Worm (Caenorhabditis elegans) whole organism, young adult: ENCODE data around the gene F37H8.6.

ENCODE experiments used
- F22D6.2 ChIP-seq: sonication (generic microtip); optimal IDR thresholded peaks from 2 replicates; lab custom pipeline; 2016; ENCODE audit warnings: mild to moderate bottlenecking, missing genetic modification characterization, missing compliant biosample characterization
- F37B4.10 ChIP-seq: fragments of 200-800 bp; sonication (Bioruptor generic); IDR thresholded peaks from 2 replicates; pipeline ENCODE4 v1.3.6; 2022; ENCODE audit warnings: missing genetic modification characterization, missing compliant biosample characterization
- T26A5.8 ChIP-seq: sonication (generic microtip); optimal IDR thresholded peaks from 2 replicates; lab custom pipeline; 2016; ENCODE audit warnings: missing genetic modification characterization, missing compliant biosample characterization
- ama-1 ChIP-seq, 3 experiments: fragments of 150-350 bp in 1 of 3; sonication (generic microtip) in 2 of 3; optimal IDR thresholded peaks; 2 replicates each; lab custom pipeline; 2014 to 2018; ENCODE audit warnings: missing biosample characterization in 2 of 3, missing genetic modification characterization in 2 of 3, missing genetic modification reagents in 2 of 3
- ceh-79 ChIP-seq: sonication (generic microtip); optimal IDR thresholded peaks from 2 replicates; lab custom pipeline; 2017; ENCODE audit warnings: mild to moderate bottlenecking, missing genetic modification characterization, missing compliant biosample characterization
- dpff-1 ChIP-seq: sonication (generic microtip); optimal IDR thresholded peaks from 2 replicates; lab custom pipeline; 2017; ENCODE audit warnings: mild to moderate bottlenecking, missing genetic modification characterization, missing compliant biosample characterization
- lin-40 ChIP-seq: sonication (generic microtip); optimal IDR thresholded peaks from 2 replicates; lab custom pipeline; 2016; ENCODE audit warnings: missing genetic modification characterization, mild to moderate bottlenecking, missing compliant biosample characterization, missing genotype, missing genetic modification reagents
- mel-28 ChIP-seq: sonication (generic microtip); optimal IDR thresholded peaks from 2 replicates; lab custom pipeline; 2016; ENCODE audit warnings: borderline replicate concordance, mild to moderate bottlenecking, missing genetic modification characterization, missing compliant biosample characterization
- tbp1 ChIP-seq: fragments of 200-800 bp; sonication (Bioruptor generic); optimal IDR thresholded peaks from 2 replicates; lab custom pipeline; 2018; ENCODE audit warnings: mild to moderate bottlenecking, missing genetic modification characterization, missing compliant biosample characterization
- unc-130 ChIP-seq: sonication (generic microtip); optimal IDR thresholded peaks from 2 replicates; lab custom pipeline; 2016; ENCODE audit warnings: missing genetic modification reagents, missing genetic modification characterization, missing compliant biosample characterization
- unc-62 ChIP-seq: fragments of 150-350 bp; optimal IDR thresholded peaks from 2 replicates; lab custom pipeline; 2014; ENCODE audit warnings: missing biosample characterization, missing genetic modification reagents, missing genetic modification characterization
- ztf-18 ChIP-seq: sonication (generic microtip); optimal IDR thresholded peaks from 2 replicates; lab custom pipeline; 2016; ENCODE audit warnings: missing genotype, mild to moderate bottlenecking, missing genetic modification characterization, missing compliant biosample characterization

- TF ChIP-seq unc-62 (no peak), F37B4.10 (GFP tag; lab: Robert Waterston, UW) (no peak), tbp1 (no peak), dpff-1 (no peak), F22D6.2 (tag; lab: Kevin White, UChicago) (no peak), ztf-18 (tag; lab: Kevin White, UChicago) (no peak), ceh-79 (tag; lab: Kevin White, UChicago) (no peak), mel-28 (tag; lab: Kevin White, UChicago) (no peak), unc-130 (GFP tag; lab: Kevin White, UChicago) (no peak), ama-1 (optimal IDR thresholded peaks at IDR 0.05; lab: Kevin White, UChicago) (no peak), ama-1 (GFP tag; optimal IDR thresholded peaks at IDR 0.05; lab: Kevin White, UChicago) (no peak), T26A5.8 (tag; lab: Kevin White, UChicago) (no peak), lin-40 (no peak)
Observed at ce11 chrII:11161675-11162074, 15.6 kb downstream of the F37H8.6 start.
